Fruit fly (Drosophila melanogaster): ENCODE measurements around the gene D19B.

D19B gene

dm6 chr3L:6157327-6158032, 27.2 kb downstream of the D19B start, which contains the start of gene CG13297 (continued):
- TF ChIP-seq nerfin-2 (GFP tag; IDR thresholded peaks at IDR 0.05; ENCODE audit: partially characterized antibody) (no peak), CHES-1-like (GFP tag; optimal IDR thresholded peaks at IDR 0.05) (no peak), Dfd (GFP tag; optimal IDR thresholded peaks at IDR 0.05) (no peak), ab (GFP tag; optimal IDR thresholded peaks at IDR 0.05) (no peak), CG31365 (tag; optimal IDR thresholded peaks at IDR 0.05) (no peak), CG11247 (GFP tag; IDR thresholded peaks at IDR 0.05) (no peak), fru (optimal IDR thresholded peaks at IDR 0.05) (no peak), CG7745 (tag; optimal IDR thresholded peaks at IDR 0.05) (no peak), CG43689 (GFP tag; IDR thresholded peaks at IDR 0.05) (no peak), CG10267 (tag; optimal IDR thresholded peaks at IDR 0.05) (peak; percentile 50), D19B (GFP tag; optimal IDR thresholded peaks at IDR 0.05) (peak; percentile 30), shn (GFP tag; optimal IDR thresholded peaks at IDR 0.05) (no peak), CG2202 (tag; optimal IDR thresholded peaks at IDR 0.05) (no peak), toy (GFP tag; IDR thresholded peaks at IDR 0.05) (no peak), Sox102F (GFP tag; optimal IDR thresholded peaks at IDR 0.05) (peak; percentile 76), CG4820 (GFP tag; optimal IDR thresholded peaks at IDR 0.05) (peak; percentile 32), pfk (GFP tag; optimal IDR thresholded peaks at IDR 0.05) (no peak), Blimp-1 (GFP tag; optimal IDR thresholded peaks at IDR 0.05) (peak; percentile 54), gsb (GFP tag; IDR thresholded peaks at IDR 0.05) (no peak), ems (GFP tag; optimal IDR thresholded peaks at IDR 0.05) (no peak), kah (GFP tag; optimal IDR thresholded peaks at IDR 0.05) (no peak), Aef1 (GFP tag; IDR thresholded peaks at IDR 0.05) (peak; percentile 48; the same call in 2 of the 3 replicates), p53 (GFP tag; optimal IDR thresholded peaks at IDR 0.05) (no peak), CG13424 (tag; optimal IDR thresholded peaks at IDR 0.05) (peak; percentile 76), croc (GFP tag; conservative IDR thresholded peaks at IDR 0.05) (peak; percentile 37; the same call in 2 of the 3 replicates), psq (GFP tag; optimal IDR thresholded peaks at IDR 0.05) (no peak), CG7372 (GFP tag; IDR thresholded peaks at IDR 0.05) (no peak; the same call in 1 of the 2 replicates), ind (GFP tag; optimal IDR thresholded peaks at IDR 0.05) (peak; percentile 45), CG17328 (GFP tag; IDR thresholded peaks at IDR 0.05) (no peak), CG4360 (GFP tag; IDR thresholded peaks at IDR 0.05) (no peak), CG10366 (GFP tag; IDR thresholded peaks at IDR 0.05) (peak; percentile 61), CG3407 (GFP tag; optimal IDR thresholded peaks at IDR 0.05) (no peak), CG9727 (GFP tag; optimal IDR thresholded peaks at IDR 0.05) (no peak), lilli (GFP tag; optimal IDR thresholded peaks at IDR 0.05) (no peak), CG30403 (GFP tag; optimal IDR thresholded peaks at IDR 0.05) (peak; percentile 56), CG6854 (GFP tag; optimal IDR thresholded peaks at IDR 0.05) (no peak), ewg (GFP tag; optimal IDR thresholded peaks at IDR 0.05) (peak; percentile 21), Mes4 (GFP tag; optimal IDR thresholded peaks at IDR 0.05) (no peak), Doc3 (GFP tag; IDR thresholded peaks at IDR 0.05; ENCODE audit: partially characterized antibody) (no peak), CG9876 (GFP tag; optimal IDR thresholded peaks at IDR 0.05) (no peak), CG12659 (GFP tag; optimal IDR thresholded peaks at IDR 0.05) (peak; percentile 27), CG3995 (GFP tag; optimal IDR thresholded peaks at IDR 0.05) (no peak), bcd (GFP tag; optimal IDR thresholded peaks at IDR 0.05) (peak; percentile 41), CG32772 (GFP tag; IDR thresholded peaks at IDR 0.05) (0 out of 2 replicates have a peak, but pooled peaks have one; percentile 14), bigmax (GFP tag; optimal IDR thresholded peaks at IDR 0.05) (no peak), twi (tag; optimal IDR thresholded peaks at IDR 0.05) (no peak), Jarid2 (GFP tag; optimal IDR thresholded peaks at IDR 0.05) (no peak), CG10654 (GFP tag; optimal IDR thresholded peaks at IDR 0.05) (peak; percentile 19), Atf3 (GFP tag; optimal IDR thresholded peaks at IDR 0.05) (no peak), Pdp1 (GFP tag; optimal IDR thresholded peaks at IDR 0.05) (peak in 1 of 2 experiments; percentile 2)

All from whole organism, embryonic.